Fruit fly (Drosophila melanogaster): ENCODE measurements around the gene Rbp9.
A peak's percentile ranks its signal among the peaks of the same experiment; 100 is the strongest.

DNA sequence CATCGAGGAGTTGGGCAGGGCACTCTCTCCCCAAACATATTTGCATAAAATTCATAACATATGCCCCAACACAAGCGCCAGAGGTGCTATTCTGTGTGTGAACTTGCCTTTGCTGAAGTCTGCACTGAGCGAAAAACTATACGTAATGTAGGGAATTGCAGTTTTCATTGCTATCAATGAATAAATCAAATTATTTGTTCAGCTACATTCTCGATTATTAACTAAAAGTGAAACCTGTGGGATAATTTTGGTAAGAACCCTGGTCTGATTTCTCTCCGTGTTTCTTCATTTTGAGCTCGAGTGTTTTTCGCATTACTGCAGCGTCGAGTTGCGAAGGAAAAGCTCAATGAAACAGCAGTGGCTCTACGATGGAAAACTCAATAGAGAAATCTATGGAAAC lies 11.9 kb upstream of the Rbp9 start:
- TF ChIP-seq Snoo (tag; optimal IDR thresholded peaks at IDR 0.05) (no peak), CG34367 (tag; optimal IDR thresholded peaks at IDR 0.05) (no peak), Pif1B (GFP tag; optimal IDR thresholded peaks at IDR 0.05) (no peak), EcR (GFP tag; optimal IDR thresholded peaks at IDR 0.05) (no peak), CG12605 (GFP tag; IDR thresholded peaks at IDR 0.05) (no peak), CG13204 (GFP tag; optimal IDR thresholded peaks at IDR 0.05) (no peak), CG8301 (tag; optimal IDR thresholded peaks at IDR 0.05) (peak; percentile 25)
